Fruit fly (Drosophila melanogaster): ENCODE data around the gene CG32756.

The CG32756 gene

DNA sequence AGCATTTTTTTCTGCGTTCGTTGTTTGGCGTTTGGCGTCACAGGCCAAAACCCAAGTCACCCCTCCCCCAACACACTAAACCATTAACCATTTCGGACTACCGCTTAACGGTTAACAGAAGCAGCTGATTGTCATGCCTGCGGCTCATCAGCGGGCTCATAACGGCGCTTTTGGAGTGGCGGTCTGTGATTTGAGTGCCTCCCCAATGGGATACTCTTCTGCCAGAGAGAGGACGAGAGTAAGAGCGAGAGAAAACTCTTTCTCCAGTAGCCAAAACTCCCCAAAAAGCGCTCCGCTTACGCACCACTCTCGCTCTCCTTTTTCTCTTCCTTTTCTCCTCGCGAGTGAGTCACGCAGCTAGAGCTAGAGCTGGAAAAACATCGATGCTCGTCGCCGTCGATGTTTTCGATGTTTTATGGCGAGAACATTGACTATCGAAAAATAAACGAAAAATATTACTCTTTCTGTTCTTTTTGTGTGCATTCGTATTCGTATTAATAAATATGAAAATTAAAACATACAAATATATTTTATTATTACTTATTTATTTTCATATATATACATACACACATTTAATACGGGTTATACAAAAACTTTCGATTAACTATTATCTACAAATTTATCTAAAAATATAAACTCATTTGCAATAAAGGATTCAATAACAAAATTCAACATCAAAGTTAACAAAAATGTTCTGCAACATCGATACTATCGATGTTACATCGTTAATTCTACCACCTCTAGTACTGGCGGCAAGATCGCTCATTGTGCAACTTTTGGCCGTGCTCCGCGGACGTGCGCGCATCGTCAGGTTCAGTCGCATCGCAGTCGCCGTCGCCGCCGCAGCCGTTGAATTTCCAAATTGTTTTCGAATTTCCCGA is 20.3 kb downstream of the CG32756 start, which contains the start of gene Grip (continued):
- TF ChIP-seq Fer2 (tag; optimal IDR thresholded peaks at IDR 0.05) (no peak), pb (GFP tag; optimal IDR thresholded peaks at IDR 0.05) (no peak), ci (GFP tag; IDR thresholded peaks at IDR 0.05) (0 out of 3 replicates have a peak, but pooled peaks have one; percentile 35), Antp (GFP tag; optimal IDR thresholded peaks at IDR 0.05) (no peak), C15 (GFP tag; IDR thresholded peaks at IDR 0.05) (no peak), B-H1 (GFP tag; IDR thresholded peaks at IDR 0.05) (no peak), Taf1 (GFP tag; IDR thresholded peaks at IDR 0.05) (no peak), Hsf (GFP tag; optimal IDR thresholded peaks at IDR 0.05) (no peak), amos (GFP tag; IDR thresholded peaks at IDR 0.05; ENCODE audit: partially characterized antibody) (peak; percentile 55), wdn (GFP tag; IDR thresholded peaks at IDR 0.05) (no peak), mirr (GFP tag; optimal IDR thresholded peaks at IDR 0.05) (no peak), Spps (tag; optimal IDR thresholded peaks at IDR 0.05) (no peak), esg (GFP tag; conservative IDR thresholded peaks at IDR 0.05) (0 out of 2 replicates have a peak, but pooled peaks have one; percentile 8), Lpt (GFP tag; optimal IDR thresholded peaks at IDR 0.05) (no peak), phol (tag; optimal IDR thresholded peaks at IDR 0.05) (peak; percentile 49), CG15696 (tag; optimal IDR thresholded peaks at IDR 0.05) (peak; percentile 50), ATbp (GFP tag; optimal IDR thresholded peaks at IDR 0.05) (no peak), CG4820 (GFP tag; optimal IDR thresholded peaks at IDR 0.05) (peak; percentile 9), E2f2 (GFP tag; IDR thresholded peaks at IDR 0.05) (no peak), CG2889 (GFP tag; IDR thresholded peaks at IDR 0.05) (no peak), CG9817 (tag; optimal IDR thresholded peaks at IDR 0.05) (peak; percentile 12), CG12744 (GFP tag; optimal IDR thresholded peaks at IDR 0.05) (no peak), Xbp1 (GFP tag; optimal IDR thresholded peaks at IDR 0.05) (peak; percentile 27), Ada2b (GFP tag; IDR thresholded peaks at IDR 0.05) (peak; percentile 5; the same call in 1 of the 2 replicates), Sry-δ (GFP tag; optimal IDR thresholded peaks at IDR 0.05) (peak; percentile 65), CG2202 (tag; optimal IDR thresholded peaks at IDR 0.05) (no peak), sob (GFP tag; IDR thresholded peaks at IDR 0.05) (no peak), Doc3 (GFP tag; IDR thresholded peaks at IDR 0.05; ENCODE audit: partially characterized antibody) (0 out of 3 replicates have a peak, but pooled peaks have one; percentile 42), MESR4 (GFP tag; optimal IDR thresholded peaks at IDR 0.05) (no peak), Blimp-1 (GFP tag; optimal IDR thresholded peaks at IDR 0.05) (peak; percentile 40), CG6254 (GFP tag; optimal IDR thresholded peaks at IDR 0.05) (no peak), CG9437 (GFP tag; optimal IDR thresholded peaks at IDR 0.05) (peak; percentile 28), CG33557 (GFP tag; optimal IDR thresholded peaks at IDR 0.05) (peak; percentile 42), gce (GFP tag; IDR thresholded peaks at IDR 0.05) (no peak), CG31224 (GFP tag; IDR thresholded peaks at IDR 0.05) (no peak), CG9797 (GFP tag; optimal IDR thresholded peaks at IDR 0.05) (no peak), fd102C (GFP tag; optimal IDR thresholded peaks at IDR 0.05) (no peak), Lim3 (GFP tag; IDR thresholded peaks at IDR 0.05) (no peak), abd-A (tag; optimal IDR thresholded peaks at IDR 0.05) (no peak), CG30403 (GFP tag; optimal IDR thresholded peaks at IDR 0.05) (peak; percentile 53), Hr39 (optimal IDR thresholded peaks at IDR 0.05) (no peak), CG15514 (GFP tag; optimal IDR thresholded peaks at IDR 0.05) (no peak), ham (GFP tag; IDR thresholded peaks at IDR 0.05) (no peak), CG7963 (GFP tag; IDR thresholded peaks at IDR 0.05; ENCODE audit: partially characterized antibody) (0 out of 3 replicates have a peak, but pooled peaks have one; percentile 30), yki (optimal IDR thresholded peaks at IDR 0.05) (peak; percentile 69), CG31441 (GFP tag; IDR thresholded peaks at IDR 0.05) (peak; percentile 55; the same call in 1 of the 2 replicates), row (GFP tag; IDR thresholded peaks at IDR 0.05) (peak; percentile 72), schlank (tag; optimal IDR thresholded peaks at IDR 0.05) (no peak), Deaf1 (tag; optimal IDR thresholded peaks at IDR 0.05) (no peak), TFAM (GFP tag; optimal IDR thresholded peaks at IDR 0.05) (no peak)
